Worm (Caenorhabditis elegans): Measurements from ENCODE around the gene gcy-20.

DNA sequence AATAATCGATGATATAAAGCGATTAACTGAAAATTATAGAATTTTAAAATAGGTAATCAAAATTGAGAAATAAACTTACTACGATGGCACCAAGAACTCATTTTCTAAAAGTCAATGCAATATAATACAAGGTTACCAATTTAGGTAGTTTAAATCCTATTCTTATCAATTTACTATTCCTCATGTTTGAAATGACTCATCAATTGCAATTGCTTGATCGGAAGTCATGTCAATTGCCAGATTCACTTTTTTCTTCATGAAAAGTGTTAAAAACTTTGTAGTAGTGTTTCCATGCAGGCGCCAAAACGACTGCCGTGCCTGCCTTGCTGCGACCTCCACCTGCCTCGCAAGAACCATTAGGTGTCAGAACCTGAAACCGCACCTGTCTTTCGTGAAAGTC is 27.0 kb downstream of the gcy-20 start, which contains the start of gene F11A5.13:
- TF ChIP-seq T22C8.4 (GFP tag; IDR thresholded peaks at IDR 0.05) (no peak), med-1 (GFP tag; optimal IDR thresholded peaks at IDR 0.05; ENCODE audit: insufficient read depth) (no peak), cog-1 (tag; optimal IDR thresholded peaks at IDR 0.05) (no peak)

Measured in whole organism, midembryonic.